Fruit fly (Drosophila melanogaster) Kc167 (cell line): ENCODE measurements around the gene ICA69.

ENCODE experiments used
- Myc ChIP-seq: fragments of >200 bp; optimal IDR thresholded peaks from 2 replicates; lab custom pipeline; 2017; ENCODE audit warnings: missing external identifiers
- Sin3A ChIP-seq: fragments of >200 bp; optimal IDR thresholded peaks from 2 replicates; lab custom pipeline; 2018; ENCODE audit warnings: missing external identifiers
- h ChIP-seq: fragments of >200 bp; optimal IDR thresholded peaks from 3 replicates; lab custom pipeline; 2018; ENCODE audit warnings: missing external identifiers
- insv ChIP-seq: fragments of >200 bp; optimal IDR thresholded peaks from 3 replicates; lab custom pipeline; 2018; ENCODE audit warnings: missing external identifiers
- psq ChIP-seq: fragments of >200 bp; optimal IDR thresholded peaks from 2 replicates; lab custom pipeline; 2017; ENCODE audit warnings: missing external identifiers
- ttk ChIP-seq: sonication (Bioruptor generic); optimal IDR thresholded peaks from 2 replicates; lab custom pipeline; 2017; ENCODE audit warnings: missing external identifiers

- TF ChIP-seq h (no peak), psq (no peak), Sin3A (lab: Kevin White, UChicago) (no peak), Myc (no peak), insv (lab: Kevin White, UChicago) (no peak), ttk (lab: Kevin White, UChicago) (no peak)
Observed at dm6 chr3L:21175531-21176271, 44.5 kb downstream of the ICA69 start.
